Worm (Caenorhabditis elegans): ENCODE results near the gene D2007.2.

ce11 chrIII:8117155-8117554 lies 31.6 kb upstream of the D2007.2 start:
- TF ChIP-seq cog-1 (tag; optimal IDR thresholded peaks at IDR 0.05) (no peak), ref-1 (GFP tag; conservative IDR thresholded peaks at IDR 0.05) (no peak), ztf-23 (GFP tag; IDR thresholded peaks at IDR 0.05) (no peak), med-1 (GFP tag; optimal IDR thresholded peaks at IDR 0.05; ENCODE audit: insufficient read depth) (no peak), klf-2 (GFP tag; conservative IDR thresholded peaks at IDR 0.05) (no peak), ztf-29 (GFP tag; IDR thresholded peaks at IDR 0.05) (no peak), flt-1 (GFP tag; IDR thresholded peaks at IDR 0.05) (no peak), T22C8.4 (GFP tag; IDR thresholded peaks at IDR 0.05) (no peak), tab-1 (GFP tag; IDR thresholded peaks at IDR 0.05) (no peak)
